Fruit fly (Drosophila melanogaster) whole organism, prepupa: ENCODE data around the gene CG13482.

Experiments
- CG10631 ChIP-seq: fragments of 200-800 bp; sonication (Bioruptor generic); optimal IDR thresholded peaks from 2 replicates; lab custom pipeline; 2016; ENCODE audit warnings: missing biosample characterization, missing genetic modification characterization
- CG10669 ChIP-seq: fragments of 200-800 bp; sonication (Bioruptor generic); optimal IDR thresholded peaks from 3 replicates; lab custom pipeline; 2018; ENCODE audit warnings: missing biosample characterization, mild to moderate bottlenecking, missing genetic modification characterization, moderate library complexity
- CG11294 ChIP-seq: fragments of 200-800 bp; sonication (Bioruptor generic); IDR thresholded peaks from 2 replicates; pipeline ENCODE4 v1.3.6; 2022; ENCODE audit warnings: missing biosample characterization, missing genetic modification characterization
- CG11762 ChIP-seq: fragments of 200-800 bp; sonication (Bioruptor generic); optimal IDR thresholded peaks from 3 replicates; lab custom pipeline; 2016; ENCODE audit warnings: missing biosample characterization, missing genetic modification characterization; ENCODE audit not compliant: insufficient read depth
- CG11902 ChIP-seq: fragments of 200-800 bp; sonication (Bioruptor generic); optimal IDR thresholded peaks from 3 replicates; lab custom pipeline; 2016; ENCODE audit warnings: missing biosample characterization, missing genetic modification characterization
- CG15336 ChIP-seq: fragments of 200-800 bp; sonication (Bioruptor generic); IDR thresholded peaks from 2 replicates; pipeline ENCODE4 v1.3.6; 2022; ENCODE audit warnings: missing biosample characterization, missing genetic modification characterization
- CG16779 ChIP-seq: fragments of 200-800 bp; sonication (Bioruptor generic); optimal IDR thresholded peaks from 3 replicates; lab custom pipeline; 2017; ENCODE audit warnings: missing biosample characterization, mild to moderate bottlenecking, missing genetic modification characterization
- CG31627 ChIP-seq: fragments of 200-800 bp; sonication (Bioruptor generic); optimal IDR thresholded peaks from 3 replicates; lab custom pipeline; 2016; ENCODE audit warnings: missing biosample characterization, missing genetic modification characterization
- CG32006 ChIP-seq: fragments of 200-800 bp; sonication (Bioruptor generic); optimal IDR thresholded peaks from 3 replicates; lab custom pipeline; 2017; ENCODE audit warnings: missing biosample characterization, mild to moderate bottlenecking, missing genetic modification characterization
- CG34406 ChIP-seq: fragments of 200-800 bp; sonication (Bioruptor generic); optimal IDR thresholded peaks from 3 replicates; lab custom pipeline; 2016; ENCODE audit warnings: missing biosample characterization, missing genetic modification characterization
- CG6163 ChIP-seq: fragments of 200-800 bp; sonication (Bioruptor generic); IDR thresholded peaks from 3 replicates; pipeline ENCODE4 v1.3.6; 2022; ENCODE audit warnings: missing biosample characterization, missing genetic modification characterization
- CG6276 ChIP-seq: fragments of 200-800 bp; sonication (Bioruptor generic); optimal IDR thresholded peaks from 2 replicates; lab custom pipeline; 2017; ENCODE audit warnings: missing biosample characterization, mild to moderate bottlenecking, missing genetic modification characterization
- CG6792 ChIP-seq: fragments of 200-800 bp; sonication (Bioruptor generic); optimal IDR thresholded peaks from 3 replicates; lab custom pipeline; 2016; ENCODE audit warnings: missing biosample characterization, missing genetic modification characterization
- CG6854 ChIP-seq: fragments of 200-800 bp; sonication (Bioruptor generic); optimal IDR thresholded peaks from 2 replicates; lab custom pipeline; 2017; ENCODE audit warnings: missing biosample characterization, mild to moderate bottlenecking, missing genetic modification characterization
- CG7368 ChIP-seq: fragments of 200-800 bp; sonication (Bioruptor generic); optimal IDR thresholded peaks from 3 replicates; lab custom pipeline; 2016; ENCODE audit warnings: missing biosample characterization, missing genetic modification characterization
- CG8119 ChIP-seq: fragments of 200-800 bp; sonication (Bioruptor generic); IDR thresholded peaks from 3 replicates; pipeline ENCODE4 v1.3.6; 2022; ENCODE audit warnings: missing biosample characterization, missing genetic modification characterization
- CG8319 ChIP-seq: fragments of 200-800 bp; sonication (Bioruptor generic); optimal IDR thresholded peaks from 3 replicates; lab custom pipeline; 2016; ENCODE audit warnings: missing biosample characterization, missing genetic modification characterization
- CG9139 ChIP-seq: fragments of 200-800 bp; sonication (Bioruptor generic); optimal IDR thresholded peaks from 3 replicates; lab custom pipeline; 2017; ENCODE audit warnings: missing biosample characterization, mild to moderate bottlenecking, missing genetic modification characterization
- Eip75B ChIP-seq: fragments of 200-800 bp; sonication (Bioruptor generic); optimal IDR thresholded peaks from 3 replicates; lab custom pipeline; 2016; ENCODE audit warnings: missing biosample characterization, missing genetic modification characterization
- Ets21C ChIP-seq: fragments of 200-800 bp; sonication (Bioruptor generic); optimal IDR thresholded peaks from 3 replicates; lab custom pipeline; 2016; ENCODE audit warnings: missing biosample characterization, missing genetic modification characterization
- Ets96B ChIP-seq: fragments of 200-800 bp; optimal IDR thresholded peaks from 2 replicates; lab custom pipeline; 2019; ENCODE audit warnings: missing biosample characterization, mild to moderate bottlenecking, missing genetic modification characterization, moderate library complexity
- Gug ChIP-seq: fragments of 200-800 bp; sonication (Bioruptor generic); IDR thresholded peaks from 2 replicates; pipeline ENCODE4 v1.3.6; 2022; ENCODE audit warnings: missing biosample characterization, missing genetic modification characterization
- Hr38 ChIP-seq: sonication (Bioruptor generic); optimal IDR thresholded peaks from 2 replicates; lab custom pipeline; 2016; ENCODE audit warnings: missing biosample characterization, missing genetic modification characterization
- Hr39 ChIP-seq: fragments of 200-800 bp; sonication (Bioruptor generic); optimal IDR thresholded peaks from 2 replicates; lab custom pipeline; 2016; ENCODE audit warnings: missing biosample characterization, missing genetic modification characterization
- Hr4 ChIP-seq: fragments of 200-800 bp; sonication (Bioruptor generic); optimal IDR thresholded peaks from 3 replicates; lab custom pipeline; 2016; ENCODE audit warnings: missing biosample characterization, missing genetic modification characterization
- Lpt ChIP-seq: fragments of 200-800 bp; sonication (Bioruptor generic); optimal IDR thresholded peaks from 3 replicates; lab custom pipeline; 2016; ENCODE audit warnings: missing biosample characterization, missing genetic modification characterization
- OdsH ChIP-seq: fragments of 200-800 bp; sonication (Bioruptor generic); optimal IDR thresholded peaks from 3 replicates; lab custom pipeline; 2016; ENCODE audit warnings: missing biosample characterization, missing genetic modification characterization
- Smox ChIP-seq: fragments of 200-800 bp; sonication (Bioruptor generic); optimal IDR thresholded peaks from 3 replicates; lab custom pipeline; 2016; ENCODE audit warnings: missing biosample characterization, missing genetic modification characterization
- Sox15 ChIP-seq: fragments of 200-800 bp; sonication (Bioruptor generic); optimal IDR thresholded peaks from 3 replicates; lab custom pipeline; 2016; ENCODE audit warnings: missing biosample characterization, missing genetic modification characterization
- achi ChIP-seq: fragments of 200-800 bp; sonication (Bioruptor generic); optimal IDR thresholded peaks from 3 replicates; lab custom pipeline; 2016; ENCODE audit warnings: missing biosample characterization, missing genetic modification characterization
- acj6 ChIP-seq: fragments of 200-800 bp; sonication (Bioruptor generic); optimal IDR thresholded peaks from 3 replicates; lab custom pipeline; 2016; ENCODE audit warnings: missing biosample characterization, missing genetic modification characterization
- cyc ChIP-seq: fragments of 200-800 bp; sonication (Bioruptor generic); optimal IDR thresholded peaks from 3 replicates; lab custom pipeline; 2016; ENCODE audit warnings: missing biosample characterization, missing genetic modification characterization
- dac ChIP-seq: fragments of 200-800 bp; sonication (Bioruptor generic); optimal IDR thresholded peaks from 2 replicates; lab custom pipeline; 2017; ENCODE audit warnings: missing biosample characterization, mild to moderate bottlenecking, missing genetic modification characterization
- esn ChIP-seq: fragments of 200-800 bp; sonication (Bioruptor generic); optimal IDR thresholded peaks from 2 replicates; lab custom pipeline; 2016; ENCODE audit warnings: missing biosample characterization, mild to moderate bottlenecking, missing genetic modification characterization, moderate library complexity
- fd59A ChIP-seq: fragments of 200-800 bp; sonication (Bioruptor generic); optimal IDR thresholded peaks from 2 replicates; lab custom pipeline; 2017; ENCODE audit warnings: missing biosample characterization, mild to moderate bottlenecking, missing genetic modification characterization, missing genetic modification reagents
- fd85E ChIP-seq: fragments of 200-800 bp; sonication (Bioruptor generic); optimal IDR thresholded peaks from 3 replicates; lab custom pipeline; 2016; ENCODE audit warnings: missing biosample characterization, missing genetic modification characterization
- fkh ChIP-seq: fragments of 200-800 bp; sonication (Bioruptor generic); optimal IDR thresholded peaks from 3 replicates; lab custom pipeline; 2017; ENCODE audit warnings: missing biosample characterization, mild to moderate bottlenecking, missing genetic modification characterization, moderate library complexity
- net ChIP-seq: fragments of 200-800 bp; sonication (Bioruptor generic); optimal IDR thresholded peaks from 3 replicates; lab custom pipeline; 2016; ENCODE audit warnings: missing biosample characterization, missing genetic modification characterization
- pdm3 ChIP-seq: fragments of 200-800 bp; sonication (Bioruptor generic); optimal IDR thresholded peaks from 3 replicates; lab custom pipeline; 2016; ENCODE audit warnings: missing biosample characterization, missing genetic modification characterization
- salr ChIP-seq, 2 experiments: fragments of 200-800 bp; sonication (Bioruptor generic); optimal IDR thresholded peaks; 3 replicates each; lab custom pipeline; 2016 to 2018; ENCODE audit warnings: missing biosample characterization in 2 of 2, missing genetic modification characterization in 2 of 2, mild to moderate bottlenecking in 1 of 2
- spab ChIP-seq: fragments of 200-800 bp; sonication (Bioruptor generic); optimal IDR thresholded peaks from 2 replicates; lab custom pipeline; 2017; ENCODE audit warnings: missing biosample characterization, mild to moderate bottlenecking, missing genetic modification characterization, missing genetic modification reagents
- ss ChIP-seq, 2 experiments: fragments of 200-800 bp; sonication (Bioruptor generic); optimal IDR thresholded peaks; 2 replicates in 1 of 2; 3 replicates in 1 of 2; lab custom pipeline; 2017 to 2018; ENCODE audit warnings: mild to moderate bottlenecking in 2 of 2, missing biosample characterization in 2 of 2, missing genetic modification characterization in 2 of 2, moderate library complexity in 1 of 2
- svp ChIP-seq: fragments of 200-800 bp; sonication (Bioruptor generic); peaks from one replicate; lab custom pipeline; 2016; ENCODE audit warnings: missing biosample characterization, missing genetic modification characterization

The CG13482 gene

DNA sequence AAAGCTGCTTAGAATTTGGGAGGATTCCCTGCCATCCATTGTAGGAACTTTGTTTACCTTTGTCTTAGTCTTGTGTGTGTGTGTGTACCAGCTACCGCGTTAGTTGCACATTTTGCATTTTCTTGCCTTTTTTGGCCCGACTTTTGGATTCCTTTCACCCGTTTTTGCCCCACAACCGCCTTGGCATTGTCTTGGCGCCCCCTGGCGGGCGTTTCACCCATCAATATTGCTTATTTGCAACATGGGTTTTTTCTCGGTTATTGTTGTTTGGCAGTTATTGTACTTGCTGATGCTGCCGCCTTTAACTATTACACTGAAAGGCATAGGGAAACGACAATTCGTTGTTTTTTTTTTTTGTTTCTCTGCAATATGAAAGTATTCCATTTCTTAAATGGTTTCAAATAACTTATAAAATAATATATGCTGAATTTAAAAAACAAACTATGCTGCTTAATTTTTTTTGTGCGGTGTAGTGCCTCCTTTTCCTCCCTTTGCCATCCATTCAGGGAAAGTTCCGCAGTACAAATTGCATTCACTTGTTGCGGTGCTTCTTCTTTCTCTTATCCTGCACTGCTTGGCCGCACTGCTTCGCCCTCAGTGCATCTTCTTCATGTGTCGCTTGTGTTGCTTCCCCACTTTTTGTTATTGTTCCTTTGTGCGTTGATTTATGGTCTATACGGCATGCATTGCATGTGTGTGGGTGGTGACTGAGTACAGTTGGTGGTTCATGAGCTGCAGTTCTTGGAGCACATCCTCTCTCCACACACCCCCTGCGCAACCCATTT lies 27.6 kb downstream of the CG13482 start (continued):
- TF ChIP-seq Hr39 (GFP tag; lab: Kevin White, UChicago) (no peak), ss (GFP tag; optimal IDR thresholded peaks at IDR 0.05; lab: Kevin White, UChicago) (peak in 1 of 2 experiments; percentile 35), CG32006 (GFP tag; lab: Kevin White, UChicago) (peak; percentile 15), CG6276 (GFP tag; lab: Kevin White, UChicago) (no peak), pdm3 (GFP tag; lab: Kevin White, UChicago) (peak; percentile 19), svp (GFP tag; lab: Kevin White, UChicago) (peak; percentile 66), CG6854 (GFP tag; lab: Kevin White, UChicago) (no peak), esn (GFP tag; lab: Kevin White, UChicago) (peak; percentile 24), Gug (GFP tag; lab: Robert Waterston, UW) (no peak), cyc (GFP tag; lab: Kevin White, UChicago) (no peak), Eip75B (GFP tag; lab: Kevin White, UChicago) (peak; percentile 15), Lpt (no peak), spab (GFP tag; lab: Kevin White, UChicago) (no peak), CG15336 (GFP tag; lab: Robert Waterston, UW) (0 out of 2 replicates have a peak, but pooled peaks have one; percentile 37), Smox (GFP tag; lab: Kevin White, UChicago) (peak; percentile 0), CG7368 (GFP tag; lab: Kevin White, UChicago) (no peak), CG11762 (GFP tag; lab: Kevin White, UChicago) (no peak), Hr4 (GFP tag; lab: Kevin White, UChicago) (peak; percentile 15), CG8319 (no peak), CG9139 (GFP tag; lab: Kevin White, UChicago) (no peak), Ets21C (GFP tag; lab: Kevin White, UChicago) (no peak), Sox15 (GFP tag; lab: Kevin White, UChicago) (no peak), acj6 (no peak), achi (GFP tag; lab: Kevin White, UChicago) (no peak), CG34406 (GFP tag; lab: Kevin White, UChicago) (peak; percentile 3)

DNA sequence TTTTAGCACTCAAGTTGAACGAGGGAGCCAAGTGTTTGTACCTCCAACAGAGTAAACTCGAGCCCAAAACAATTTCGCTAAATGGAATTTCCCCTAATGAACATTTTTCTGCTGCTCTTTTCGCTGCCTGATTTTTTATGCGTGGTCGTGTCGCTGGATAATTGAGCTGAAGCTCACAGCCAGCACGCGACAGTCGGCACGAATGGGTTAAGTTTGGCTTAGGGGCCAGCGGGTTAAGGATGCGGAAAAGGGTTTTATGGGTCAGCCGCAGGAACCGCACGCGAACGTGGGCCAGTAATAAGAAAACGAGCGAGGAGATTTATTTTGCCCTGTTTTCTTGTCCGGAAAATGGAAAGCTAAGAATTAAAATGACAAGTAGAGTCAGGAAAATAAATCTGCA lies 29.8 kb downstream of the CG13482 start:
- peak; percentile 21 to 91 for TF ChIP-seq ss (GFP tag; optimal IDR thresholded peaks at IDR 0.05; lab: Kevin White, UChicago)
- no peak for TF ChIP-seq spab (GFP tag; lab: Kevin White, UChicago)
- TF ChIP-seq, all 60 proteins: peak for 1

DNA sequence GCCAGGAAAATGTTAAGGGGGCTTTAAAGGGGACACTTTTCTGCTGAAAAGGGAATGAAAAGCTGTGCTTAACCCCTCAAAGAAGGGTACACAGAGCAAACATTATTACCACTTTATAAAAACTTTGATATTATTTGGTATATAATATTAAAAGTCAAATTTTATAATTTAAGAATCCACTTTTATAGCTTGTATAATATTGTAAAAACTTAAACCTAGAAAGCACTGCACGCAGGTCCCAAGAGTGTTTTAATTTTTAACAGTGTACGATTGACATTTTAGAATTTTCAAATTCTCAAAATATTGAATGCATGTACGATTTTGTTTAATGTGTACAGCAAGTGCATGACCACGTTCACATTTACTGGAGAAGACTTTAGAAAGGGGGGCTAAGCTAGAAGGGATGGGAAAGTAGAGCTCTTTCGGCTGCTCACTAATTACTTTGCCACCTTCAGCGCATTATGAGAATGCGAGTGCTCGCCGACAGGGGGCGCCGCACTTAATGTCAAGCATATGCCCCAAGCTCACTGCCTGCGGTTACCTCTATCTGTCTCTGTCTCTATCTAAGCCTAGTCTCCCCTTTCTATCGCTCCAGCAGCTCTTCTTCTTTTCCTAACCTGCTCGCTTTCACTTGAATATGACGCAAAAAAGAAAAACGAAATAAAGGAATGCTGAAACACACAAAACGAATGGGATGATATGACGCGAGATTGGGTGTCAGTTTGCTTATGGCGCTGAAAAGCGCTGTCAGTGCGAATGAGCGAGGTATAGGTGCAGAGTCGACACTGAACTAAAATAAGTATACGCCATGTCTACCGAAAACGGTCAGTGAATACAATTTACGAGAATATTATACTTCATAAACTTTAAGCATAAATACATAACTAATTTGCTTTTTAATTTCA lies 30.9 kb downstream of the CG13482 start:
- TF ChIP-seq fkh (GFP tag; lab: Kevin White, UChicago) (no peak), CG34406 (GFP tag; lab: Kevin White, UChicago) (no peak), Ets21C (GFP tag; lab: Kevin White, UChicago) (no peak), Hr38 (GFP tag; lab: Kevin White, UChicago) (no peak), Lpt (no peak), CG16779 (no peak), Sox15 (GFP tag; lab: Kevin White, UChicago) (no peak), CG31627 (no peak), salr (GFP tag; optimal IDR thresholded peaks at IDR 0.05; lab: Kevin White, UChicago) (no peak), OdsH (no peak), CG8119 (GFP tag; lab: Robert Waterston, UW) (0 out of 3 replicates have a peak, but pooled peaks have one; percentile 12), CG10631 (GFP tag; lab: Kevin White, UChicago) (peak; percentile 21), CG6163 (GFP tag; lab: Robert Waterston, UW) (peak; percentile 66; the same call in 2 of the 3 replicates), Ets96B (tag; lab: Kevin White, UChicago) (peak; percentile 1), dac (no peak), net (GFP tag; lab: Kevin White, UChicago) (no peak), CG11294 (GFP tag; lab: Robert Waterston, UW) (no peak), fd85E (GFP tag; lab: Kevin White, UChicago) (no peak), CG6792 (GFP tag; lab: Kevin White, UChicago) (no peak), cyc (GFP tag; lab: Kevin White, UChicago) (no peak), CG8319 (peak; percentile 7), CG11762 (GFP tag; lab: Kevin White, UChicago) (no peak), CG11902 (GFP tag; lab: Kevin White, UChicago) (no peak), fd59A (GFP tag; lab: Kevin White, UChicago) (no peak), CG15336 (GFP tag; lab: Robert Waterston, UW) (peak; percentile 47; the same call in 1 of the 2 replicates), CG9139 (GFP tag; lab: Kevin White, UChicago) (no peak), CG10669 (GFP tag; lab: Kevin White, UChicago) (peak; percentile 19), ss (GFP tag; optimal IDR thresholded peaks at IDR 0.05; lab: Kevin White, UChicago) (no peak)
